Worm (Caenorhabditis elegans) whole organism, early embryonic: ENCODE results near the gene dif-1.
"Not testable (repeated sequence)": the region's sequence is repeated elsewhere in the genome, so short reads cannot be mapped to it uniquely, and the experiment has no call there.

Experiments used
- B0310.2 ChIP-seq: sonication (generic microtip); optimal IDR thresholded peaks from 2 replicates; lab custom pipeline; 2016; ENCODE audit warnings: mild to moderate bottlenecking, missing genetic modification characterization, missing compliant biosample characterization
- F13C5.2 ChIP-seq: sonication (generic microtip); optimal IDR thresholded peaks from 2 replicates; lab custom pipeline; 2017; ENCODE audit warnings: mild to moderate bottlenecking, missing genetic modification characterization, inconsistent platforms, missing compliant biosample characterization
- aly-1 ChIP-seq: sonication (generic microtip); optimal IDR thresholded peaks from 2 replicates; lab custom pipeline; 2016; ENCODE audit warnings: missing genetic modification characterization, missing compliant biosample characterization
- ama-1 ChIP-seq: fragments of 150-350 bp; optimal IDR thresholded peaks from 2 replicates; lab custom pipeline; 2014
- ceh-13 ChIP-seq: fragments of 200-800 bp; sonication (Bioruptor generic); optimal IDR thresholded peaks from 2 replicates; lab custom pipeline; 2018; ENCODE audit warnings: mild to moderate bottlenecking, missing genetic modification characterization, missing compliant biosample characterization
- ceh-36 ChIP-seq: sonication (generic microtip); optimal IDR thresholded peaks from 2 replicates; lab custom pipeline; 2016; ENCODE audit warnings: missing genetic modification characterization, inconsistent platforms, missing compliant biosample characterization
- ets-7 ChIP-seq: sonication (generic microtip); optimal IDR thresholded peaks from 2 replicates; lab custom pipeline; 2016; ENCODE audit warnings: missing genotype, missing genetic modification characterization, missing compliant biosample characterization
- flt-1 ChIP-seq: fragments of 200-800 bp; sonication (Bioruptor generic); IDR thresholded peaks from 2 replicates; pipeline ENCODE4 v1.3.6; 2022; ENCODE audit warnings: missing genetic modification characterization, missing compliant biosample characterization
- hmbx-1 ChIP-seq: sonication (generic microtip); optimal IDR thresholded peaks from 2 replicates; lab custom pipeline; 2016; ENCODE audit warnings: mild to moderate bottlenecking, missing genetic modification characterization, missing compliant biosample characterization
- hmg-4 ChIP-seq: fragments of 200-800 bp; sonication (Bioruptor generic); optimal IDR thresholded peaks from 2 replicates; lab custom pipeline; 2018; ENCODE audit warnings: mild to moderate bottlenecking, missing genetic modification characterization, missing compliant biosample characterization
- hnd-1 ChIP-seq: sonication (generic microtip); optimal IDR thresholded peaks from 2 replicates; lab custom pipeline; 2016; ENCODE audit warnings: missing genetic modification characterization, missing compliant biosample characterization
- pes-1 ChIP-seq: fragments of 200-800 bp; sonication (Bioruptor generic); IDR thresholded peaks from 2 replicates; pipeline ENCODE4 v1.3.6; 2022; ENCODE audit warnings: missing genetic modification reagents, missing genetic modification characterization, missing compliant biosample characterization
- scrt-1 ChIP-seq: fragments of 200-800 bp; sonication (Bioruptor generic); IDR thresholded peaks from 2 replicates; pipeline ENCODE4 v1.3.6; 2022; ENCODE audit warnings: missing genetic modification characterization, missing compliant biosample characterization
- sea-1 ChIP-seq: fragments of 200-800 bp; sonication (Bioruptor generic); conservative IDR thresholded peaks from 2 replicates; pipeline ENCODE4 v1.3.6; 2022; ENCODE audit warnings: missing genetic modification characterization, missing compliant biosample characterization
- tbx-11 ChIP-seq: fragments of 200-800 bp; sonication (Bioruptor generic); IDR thresholded peaks from 2 replicates; pipeline ENCODE4 v1.3.6; 2022; ENCODE audit warnings: missing genetic modification characterization, missing compliant biosample characterization
- tbx-37 ChIP-seq: fragments of 200-800 bp; sonication (Bioruptor generic); conservative IDR thresholded peaks from 2 replicates; pipeline ENCODE4 v1.3.6; 2022; ENCODE audit warnings: missing genetic modification reagents, missing genetic modification characterization, missing compliant biosample characterization
- tra-4 ChIP-seq: sonication (generic microtip); optimal IDR thresholded peaks from 2 replicates; lab custom pipeline; 2017; ENCODE audit warnings: missing genetic modification characterization, missing compliant biosample characterization

Gene dif-1

DNA sequence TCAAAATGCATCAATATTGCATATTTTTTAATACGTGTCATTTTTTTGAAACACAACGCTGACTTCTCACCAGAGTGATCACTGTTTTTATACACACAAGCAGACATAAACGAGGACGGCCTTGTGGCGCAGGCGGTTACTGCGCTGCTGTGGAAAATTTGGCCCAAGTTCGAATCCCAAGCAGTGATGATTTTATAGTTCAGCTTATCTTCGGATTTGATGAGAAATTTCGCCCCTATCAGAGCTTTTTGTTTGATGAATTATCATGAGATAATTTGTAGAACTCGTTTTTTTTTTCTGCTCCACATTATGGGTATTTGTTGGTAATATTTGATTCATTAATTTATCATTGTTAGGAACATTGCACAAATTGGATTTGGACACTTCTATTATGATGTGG, 21.1 kb upstream of the dif-1 start:
- TF ChIP-seq ets-7 (tag; lab: Kevin White, UChicago): peak; percentile 90
- TF ChIP-seq sea-1: peak; percentile 97
- TF ChIP-seq pes-1 (GFP tag; lab: Robert Waterston, UW): peak; percentile 96
- TF ChIP-seq hmbx-1: peak; percentile 84
- peak; percentile 99 for TF ChIP-seq hmg-4 (GFP tag; lab: Kevin White, UChicago)
- TF ChIP-seq tra-4 (tag; lab: Kevin White, UChicago): peak; percentile 96
- TF ChIP-seq F13C5.2 (tag; lab: Kevin White, UChicago): peak; percentile 95
- peak; percentile 96 for TF ChIP-seq hnd-1
- TF ChIP-seq scrt-1: peak; percentile 95
- TF ChIP-seq ceh-13 (GFP tag; lab: Kevin White, UChicago): peak; percentile 87
- peak; percentile 96 for TF ChIP-seq ceh-36 (tag; lab: Kevin White, UChicago)
- TF ChIP-seq aly-1 (tag; lab: Kevin White, UChicago): peak; percentile 95
- peak; percentile 5 for TF ChIP-seq ama-1
- peak; percentile 94 for TF ChIP-seq B0310.2 (tag; lab: Kevin White, UChicago)
- TF ChIP-seq flt-1: peak; percentile 97
- TF ChIP-seq tbx-37: peak; percentile 97
- peak; percentile 92 for TF ChIP-seq tbx-11 (GFP tag; lab: Robert Waterston, UW)

DNA sequence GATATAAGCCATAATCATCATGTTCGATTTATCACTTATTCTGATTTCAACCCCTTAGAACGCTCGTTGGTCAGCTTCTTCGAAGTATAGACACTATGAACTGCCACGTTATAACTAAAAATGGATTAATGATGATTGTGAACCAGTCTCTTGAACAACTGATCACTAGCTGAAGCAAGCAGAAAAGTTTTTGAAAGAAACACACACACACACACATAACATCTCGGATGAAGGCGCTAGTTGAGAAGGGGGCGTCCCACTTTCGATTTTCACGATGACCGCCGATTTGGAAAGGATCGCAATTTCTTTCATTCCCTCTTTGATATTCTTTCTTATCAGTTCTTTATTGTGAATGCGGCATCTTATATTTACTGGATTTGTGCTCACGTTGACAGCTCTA, 15.8 kb upstream of the dif-1 start, which contains the start of gene clec-180:
Gene clec-180, plus strand, starts transcription at position 301 of the 400 bp plus-strand sequence.
- no peak for TF ChIP-seq scrt-1
- TF ChIP-seq hmg-4 (GFP tag; lab: Kevin White, UChicago): no peak
- TF ChIP-seq aly-1 (tag; lab: Kevin White, UChicago): no peak
- TF ChIP-seq sea-1: no peak
- no peak for TF ChIP-seq hnd-1
- TF ChIP-seq ama-1: no peak
- no peak for TF ChIP-seq pes-1 (GFP tag; lab: Robert Waterston, UW)
- TF ChIP-seq tra-4 (tag; lab: Kevin White, UChicago): no peak
- no peak for TF ChIP-seq B0310.2 (tag; lab: Kevin White, UChicago)
- TF ChIP-seq ceh-13 (GFP tag; lab: Kevin White, UChicago): no peak
- no peak for TF ChIP-seq tbx-11 (GFP tag; lab: Robert Waterston, UW)
- TF ChIP-seq F13C5.2 (tag; lab: Kevin White, UChicago): no peak
- no peak for TF ChIP-seq flt-1
- no peak for TF ChIP-seq hmbx-1
- TF ChIP-seq tbx-37: no peak

DNA sequence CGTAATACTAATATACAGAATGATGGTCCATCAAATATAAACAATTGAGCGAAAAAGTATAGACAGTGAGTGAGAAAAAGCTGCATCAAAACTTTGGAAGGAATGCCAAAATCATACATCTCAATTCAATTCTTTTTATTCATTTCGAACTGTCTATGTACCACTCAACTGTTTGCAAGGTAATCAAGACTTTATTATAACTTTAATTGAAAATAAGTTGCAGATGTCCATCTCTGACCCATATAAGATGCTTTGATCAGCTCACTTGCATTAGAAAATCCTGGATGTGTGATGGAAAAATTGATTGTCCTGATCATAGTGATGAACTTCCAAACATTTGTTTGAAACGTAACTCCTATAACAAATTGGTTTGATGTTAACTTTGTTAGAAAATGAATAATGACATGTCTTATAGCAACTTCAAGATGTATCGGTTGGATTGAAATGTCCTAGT, 14.8 kb upstream of the dif-1 start, which contains the start of gene F32E10.8:
Gene F32E10.8, plus strand, starts transcription at position 51 of the 454 bp plus-strand sequence.
- no peak for TF ChIP-seq flt-1
- no peak for TF ChIP-seq pes-1 (GFP tag; lab: Robert Waterston, UW)
- TF ChIP-seq aly-1 (tag; lab: Kevin White, UChicago): no peak

DNA sequence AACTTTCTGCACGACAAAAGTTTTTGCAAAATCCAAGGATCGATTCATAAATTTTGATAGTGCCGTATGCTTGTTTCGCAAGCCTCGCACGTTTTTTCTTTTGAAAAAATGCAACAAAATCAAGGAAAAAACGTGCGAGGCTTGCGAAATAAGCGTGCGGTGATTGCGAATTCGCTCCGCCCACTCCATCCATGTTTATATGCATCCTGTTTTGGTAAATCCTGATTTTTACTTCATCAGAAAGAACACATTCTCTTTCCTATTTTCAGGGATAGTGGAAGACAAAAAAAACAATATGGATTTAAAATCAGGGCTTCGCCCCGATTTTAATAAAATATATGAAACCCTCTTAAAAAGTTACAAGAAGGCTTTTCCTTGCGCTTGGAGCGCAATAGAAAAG, 11.0 kb upstream of the dif-1 start, which contains the start of gene F32E10.9:
Gene F32E10.9, minus strand, starts transcription at position 101 of the 400 bp plus-strand sequence.
- not testable (repeated sequence) for TF ChIP-seq hnd-1, tbx-37, scrt-1

DNA sequence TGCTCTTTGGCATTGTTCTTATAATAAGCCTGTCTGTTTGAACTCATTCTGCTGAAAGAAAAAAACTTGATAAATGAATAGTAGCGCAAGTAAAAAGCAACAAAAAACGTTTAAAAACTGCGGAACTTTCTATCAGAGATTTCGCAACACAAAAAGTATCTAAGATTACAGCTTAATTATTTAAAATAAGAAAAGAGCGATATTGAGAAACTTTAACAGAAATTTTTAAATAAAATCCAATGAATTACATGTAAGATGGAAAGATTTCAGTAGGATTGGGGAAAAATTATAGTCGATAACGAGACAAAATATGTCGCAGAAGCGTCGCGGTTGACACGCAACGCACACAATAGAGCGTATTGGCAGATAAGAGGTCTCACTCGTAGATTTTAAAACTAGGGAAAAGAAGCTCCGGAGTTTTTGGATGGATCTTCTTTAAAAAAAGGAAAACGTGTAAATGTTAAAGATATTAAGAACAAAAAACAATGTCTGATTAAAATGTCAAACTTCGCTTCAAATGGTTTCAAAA, 8.9 kb upstream of the dif-1 start, which contains the start of gene ima-3:
Gene ima-3, minus strand, starts transcription at position 51 of the 529 bp plus-strand sequence.
- TF ChIP-seq hmg-4 (GFP tag; lab: Kevin White, UChicago) (no peak), tbx-37 (0 out of 2 replicates have a peak, but pooled peaks have one; percentile 21)

DNA sequence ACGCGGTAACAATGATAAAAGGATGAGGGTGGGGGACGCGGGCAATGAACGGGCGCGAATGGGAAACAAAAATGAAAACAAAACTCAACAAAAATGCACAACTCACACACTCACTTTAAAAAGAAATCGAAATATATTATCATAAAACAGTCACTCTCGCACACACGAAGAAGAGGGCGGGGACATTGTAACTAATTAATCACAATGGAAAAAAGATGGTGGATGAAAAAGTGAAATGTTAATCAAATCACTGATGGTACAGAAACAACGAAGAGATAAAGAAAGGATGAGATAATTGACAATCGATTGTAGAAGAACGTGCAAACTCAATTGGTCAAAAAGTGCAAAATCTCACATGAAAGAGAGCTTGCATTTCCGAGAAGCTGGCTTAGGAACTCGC, 6.4 kb upstream of the dif-1 start:
- TF ChIP-seq tra-4 (tag; lab: Kevin White, UChicago) (no peak), aly-1 (tag; lab: Kevin White, UChicago) (no peak), pes-1 (GFP tag; lab: Robert Waterston, UW) (no peak), B0310.2 (tag; lab: Kevin White, UChicago) (no peak), ceh-13 (GFP tag; lab: Kevin White, UChicago) (no peak), scrt-1 (no peak), hmg-4 (GFP tag; lab: Kevin White, UChicago) (no peak), F13C5.2 (tag; lab: Kevin White, UChicago) (no peak), flt-1 (no peak), ets-7 (tag; lab: Kevin White, UChicago) (no peak), hnd-1 (no peak), sea-1 (no peak), tbx-11 (GFP tag; lab: Robert Waterston, UW) (no peak), ama-1 (no peak), ceh-36 (tag; lab: Kevin White, UChicago) (no peak), tbx-37 (no peak), hmbx-1 (no peak)

DNA sequence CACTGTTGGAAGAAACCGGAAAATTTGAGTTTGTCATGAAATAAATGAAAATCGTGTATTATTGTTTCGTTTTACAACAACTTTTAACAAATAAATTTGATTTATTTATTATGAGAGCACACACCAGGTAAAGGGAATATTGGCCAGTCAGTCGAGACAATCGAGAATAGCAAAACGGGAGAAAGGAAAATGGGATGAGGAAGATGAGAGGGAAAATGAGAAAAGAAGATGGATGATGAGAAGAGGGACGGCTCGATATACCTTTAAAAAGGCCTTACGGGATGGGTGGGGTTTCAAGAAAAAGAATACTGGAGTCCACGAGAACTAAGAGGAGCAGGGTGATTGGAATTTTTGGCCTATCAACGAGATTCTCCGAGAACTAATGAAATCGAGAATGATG, 5.8 kb upstream of the dif-1 start:
- no peak for TF ChIP-seq tbx-11 (GFP tag; lab: Robert Waterston, UW)
- no peak for TF ChIP-seq aly-1 (tag; lab: Kevin White, UChicago)
- TF ChIP-seq ceh-36 (tag; lab: Kevin White, UChicago): no peak
- TF ChIP-seq flt-1: no peak
- TF ChIP-seq pes-1 (GFP tag; lab: Robert Waterston, UW): no peak
- TF ChIP-seq ceh-13 (GFP tag; lab: Kevin White, UChicago): no peak
- TF ChIP-seq hmbx-1: no peak
- TF ChIP-seq F13C5.2 (tag; lab: Kevin White, UChicago): no peak

DNA sequence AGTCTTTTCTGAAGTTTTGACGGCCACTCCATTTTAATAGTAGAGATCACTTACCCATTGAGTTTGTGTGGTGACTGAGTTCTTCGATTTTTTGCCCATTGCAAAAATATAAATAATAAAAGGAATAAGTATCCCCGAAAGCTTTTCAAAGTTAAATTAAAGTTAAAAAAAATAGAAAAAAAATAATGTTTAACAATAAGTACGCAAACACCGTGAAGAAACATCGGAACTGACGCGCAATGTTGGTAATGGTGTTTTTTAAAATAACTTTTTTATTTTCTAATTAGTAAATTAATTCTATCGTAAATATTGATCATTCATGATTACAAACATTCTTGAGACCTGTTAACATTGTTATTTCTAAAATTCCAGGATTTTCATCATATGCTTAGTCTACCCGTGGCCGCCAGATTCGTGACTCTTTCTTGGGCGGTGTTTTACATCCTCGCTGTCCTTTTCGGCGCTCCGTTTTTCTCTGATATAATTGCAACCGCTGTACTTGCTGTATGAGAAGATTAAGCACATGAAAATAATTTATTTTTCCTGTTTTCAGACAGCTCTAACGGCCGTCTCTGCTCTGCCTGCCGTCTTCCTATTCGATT, 3.6 kb upstream of the dif-1 start, which contains the start of the genes F49E8.7, F49E8.8 and nprl-2:
Gene F49E8.7, minus strand, starts transcription at position 101 of the 602 bp plus-strand sequence.
Gene F49E8.8, plus strand, starts transcription at position 373 of the 602 bp plus-strand sequence.
Gene nprl-2, plus strand, starts transcription at position 552 of the 602 bp plus-strand sequence.
- TF ChIP-seq flt-1 (no peak), hmg-4 (GFP tag; lab: Kevin White, UChicago) (no peak), ceh-36 (tag; lab: Kevin White, UChicago) (no peak), sea-1 (no peak), tbx-11 (GFP tag; lab: Robert Waterston, UW) (no peak), scrt-1 (no peak), pes-1 (GFP tag; lab: Robert Waterston, UW) (no peak), hnd-1 (no peak), hmbx-1 (no peak), ceh-13 (GFP tag; lab: Kevin White, UChicago) (no peak), tra-4 (tag; lab: Kevin White, UChicago) (no peak), aly-1 (tag; lab: Kevin White, UChicago) (no peak), ets-7 (tag; lab: Kevin White, UChicago) (no peak), F13C5.2 (tag; lab: Kevin White, UChicago) (no peak), ama-1 (no peak), tbx-37 (no peak), B0310.2 (tag; lab: Kevin White, UChicago) (no peak)
